Fruit fly (Drosophila melanogaster) whole organism, adult: ENCODE results near the gene CecA1.

Experiments
- CG11617 ChIP-seq: fragments of 200-800 bp; sonication (Bioruptor generic); optimal IDR thresholded peaks from 2 replicates; lab custom pipeline; 2017; ENCODE audit warnings: mild to moderate bottlenecking, missing biosample characterization, missing genetic modification reagents, missing genetic modification characterization
- CG12768 ChIP-seq: fragments of 200-800 bp; sonication (Bioruptor generic); optimal IDR thresholded peaks from 2 replicates; lab custom pipeline; 2017; ENCODE audit warnings: missing biosample characterization, missing genetic modification characterization, mild to moderate bottlenecking, moderate library complexity, missing genetic modification reagents
- CG14711 ChIP-seq: fragments of 200-800 bp; sonication (Bioruptor generic); optimal IDR thresholded peaks from 2 replicates; lab custom pipeline; 2018; ENCODE audit warnings: missing biosample characterization, mild to moderate bottlenecking, missing genetic modification characterization, moderate library complexity
- CG1620 ChIP-seq: fragments of 200-800 bp; sonication (Bioruptor generic); optimal IDR thresholded peaks from 2 replicates; lab custom pipeline; 2016; ENCODE audit warnings: missing biosample characterization, missing genetic modification characterization
- CG33017 ChIP-seq: fragments of 200-800 bp; sonication (Bioruptor generic); optimal IDR thresholded peaks from 2 replicates; lab custom pipeline; 2018; ENCODE audit warnings: missing biosample characterization, mild to moderate bottlenecking, missing genetic modification characterization, moderate library complexity
- CG5204 ChIP-seq: fragments of 200-800 bp; sonication (Bioruptor generic); optimal IDR thresholded peaks from 2 replicates; lab custom pipeline; 2016; ENCODE audit warnings: missing biosample characterization, missing genetic modification characterization
- CG7045 ChIP-seq: fragments of 200-800 bp; sonication (Bioruptor generic); optimal IDR thresholded peaks from 2 replicates; lab custom pipeline; 2017; ENCODE audit warnings: missing biosample characterization, mild to moderate bottlenecking, missing genetic modification characterization
- CG7101 ChIP-seq: fragments of 200-800 bp; sonication (Bioruptor generic); optimal IDR thresholded peaks from 2 replicates; lab custom pipeline; 2018; ENCODE audit warnings: missing biosample characterization, mild to moderate bottlenecking, missing genetic modification characterization, moderate library complexity
- Clk ChIP-seq: fragments of 200-800 bp; sonication (Bioruptor generic); optimal IDR thresholded peaks from 2 replicates; lab custom pipeline; 2017; ENCODE audit warnings: missing biosample characterization, missing genetic modification characterization
- Crg-1 ChIP-seq: fragments of 200-800 bp; sonication (Bioruptor generic); optimal IDR thresholded peaks from 2 replicates; lab custom pipeline; 2016; ENCODE audit warnings: missing biosample characterization, missing genetic modification characterization
- Hr96 ChIP-seq: fragments of 200-800 bp; sonication (Bioruptor generic); optimal IDR thresholded peaks from 2 replicates; lab custom pipeline; 2016; ENCODE audit warnings: missing biosample characterization, missing genetic modification characterization
- Mnt ChIP-seq: fragments of 200-800 bp; sonication (Bioruptor generic); optimal IDR thresholded peaks from 2 replicates; lab custom pipeline; 2016; ENCODE audit warnings: missing biosample characterization, mild to moderate bottlenecking, missing genetic modification characterization
- bab1 ChIP-seq: fragments of 200-800 bp; sonication (Bioruptor generic); optimal IDR thresholded peaks from 3 replicates; lab custom pipeline; 2019; ENCODE audit warnings: missing biosample characterization, mild to moderate bottlenecking, missing genetic modification characterization, moderate library complexity
- cic ChIP-seq: fragments of 200-800 bp; sonication (Bioruptor generic); optimal IDR thresholded peaks from 2 replicates; lab custom pipeline; 2017; ENCODE audit warnings: missing biosample characterization, mild to moderate bottlenecking, missing genetic modification characterization, moderate library complexity
- cnc ChIP-seq, 2 experiments: fragments of >200 bp; optimal IDR thresholded peaks; 2 replicates each; lab custom pipeline; 2017
- kay ChIP-seq: fragments of 200-800 bp; sonication (Bioruptor generic); peaks from one replicate; lab custom pipeline; 2016; ENCODE audit warnings: missing biosample characterization, missing genetic modification characterization, borderline replicate concordance
- ovo ChIP-seq: fragments of 200-800 bp; sonication (Bioruptor generic); optimal IDR thresholded peaks from 2 replicates; lab custom pipeline; 2016; ENCODE audit warnings: missing biosample characterization, missing genetic modification characterization
- pad ChIP-seq: fragments of 200-800 bp; sonication (Bioruptor generic); optimal IDR thresholded peaks from 3 replicates; lab custom pipeline; 2017; ENCODE audit warnings: missing biosample characterization, missing genetic modification characterization, mild to moderate bottlenecking, moderate library complexity, missing genetic modification reagents
- tj ChIP-seq: fragments of 200-800 bp; sonication (Bioruptor generic); optimal IDR thresholded peaks from 3 replicates; lab custom pipeline; 2017; ENCODE audit warnings: missing biosample characterization, mild to moderate bottlenecking, missing genetic modification characterization, moderate library complexity
- toe ChIP-seq: fragments of 200-800 bp; sonication (Bioruptor generic); optimal IDR thresholded peaks from 2 replicates; lab custom pipeline; 2016; ENCODE audit warnings: missing biosample characterization, missing genetic modification characterization

CecA1 gene

dm6 chr3R:30245739-30246589, 35.3 kb downstream of the CecA1 start:
- TF ChIP-seq ovo (no peak), Crg-1 (GFP tag; lab: Kevin White, UChicago) (no peak), CG5204 (GFP tag; lab: Kevin White, UChicago) (no peak), pad (GFP tag; lab: Kevin White, UChicago) (no peak), kay (GFP tag; lab: Kevin White, UChicago) (peak; percentile 53), bab1 (no peak), CG33017 (no peak)

- TF ChIP-seq CG7045 (GFP tag; lab: Kevin White, UChicago) (no peak), CG11617 (GFP tag; lab: Kevin White, UChicago) (no peak), CG33017 (no peak), kay (GFP tag; lab: Kevin White, UChicago) (no peak), toe (GFP tag; lab: Kevin White, UChicago) (no peak), CG5204 (GFP tag; lab: Kevin White, UChicago) (no peak)
These were observed 35.9 kb downstream of the CecA1 start, which contains the start of gene CG9733 for dm6 chr3R:30246603-30247002. Gene CG9733, minus strand, starts transcription at chr3R:30246703.

- TF ChIP-seq CG33017: no peak
- TF ChIP-seq CG12768: peak; percentile 48
- peak; percentile 43 for TF ChIP-seq CG14711 (tag; lab: Kevin White, UChicago)
These were observed 37.2 kb downstream of the CecA1 start for dm6 chr3R:30247802-30248363.

- TF ChIP-seq bab1 (peak; percentile 32), CG5204 (GFP tag; lab: Kevin White, UChicago) (no peak), Clk (no peak), CG1620 (GFP tag; lab: Kevin White, UChicago) (no peak), pad (GFP tag; lab: Kevin White, UChicago) (no peak)
These were observed 37.9 kb downstream of the CecA1 start for dm6 chr3R:30248565-30248964.

dm6 chr3R:30249283-30249682, 38.6 kb downstream of the CecA1 start, which contains the start of gene CG34299:
Gene CG34299, plus strand, starts transcription at chr3R:30249583.
- no peak for TF ChIP-seq CG7101 (tag; lab: Kevin White, UChicago)
- TF ChIP-seq cic (GFP tag; lab: Kevin White, UChicago): no peak
- no peak for TF ChIP-seq CG1620 (GFP tag; lab: Kevin White, UChicago)
- TF ChIP-seq Mnt (GFP tag; lab: Kevin White, UChicago): no peak
- no peak for TF ChIP-seq toe (GFP tag; lab: Kevin White, UChicago)
- no peak for TF ChIP-seq Hr96 (GFP tag; lab: Kevin White, UChicago)
- TF ChIP-seq Clk: no peak

- TF ChIP-seq CG5204 (GFP tag; lab: Kevin White, UChicago): no peak
- TF ChIP-seq Crg-1 (GFP tag; lab: Kevin White, UChicago): no peak
- no peak for TF ChIP-seq Clk
- TF ChIP-seq cnc (optimal IDR thresholded peaks at IDR 0.05; lab: Kevin White, UChicago): no peak
- TF ChIP-seq Hr96 (GFP tag; lab: Kevin White, UChicago): no peak
- TF ChIP-seq tj (GFP tag; lab: Kevin White, UChicago): no peak
- no peak for TF ChIP-seq CG1620 (GFP tag; lab: Kevin White, UChicago)
- no peak for TF ChIP-seq CG12768
- no peak for TF ChIP-seq CG7045 (GFP tag; lab: Kevin White, UChicago)
- no peak for TF ChIP-seq CG7101 (tag; lab: Kevin White, UChicago)
These were observed 39.9 kb downstream of the CecA1 start, which contains the start of gene CG9682 for dm6 chr3R:30250496-30250978. Gene CG9682, plus strand, starts transcription at chr3R:30250928.

dm6 chr3R:30252317-30252716, 41.6 kb downstream of the CecA1 start:
- TF ChIP-seq CG33017 (no peak), pad (GFP tag; lab: Kevin White, UChicago) (no peak), cnc (optimal IDR thresholded peaks at IDR 0.05; lab: Kevin White, UChicago) (no peak), toe (GFP tag; lab: Kevin White, UChicago) (no peak), tj (GFP tag; lab: Kevin White, UChicago) (no peak), cic (GFP tag; lab: Kevin White, UChicago) (no peak), CG14711 (tag; lab: Kevin White, UChicago) (no peak), kay (GFP tag; lab: Kevin White, UChicago) (no peak)
